Worm (Caenorhabditis elegans) whole organism, L2 larva: Measurements from ENCODE around the gene ZK1290.5.

Experiments used
- ama-1 ChIP-seq: fragments of 150-350 bp; optimal IDR thresholded peaks from 2 replicates; lab custom pipeline; 2018; ENCODE audit warnings: inconsistent platforms
- blmp-1 ChIP-seq: sonication (generic microtip); optimal IDR thresholded peaks from 2 replicates; lab custom pipeline; 2017; ENCODE audit warnings: missing genetic modification characterization, mild to moderate bottlenecking, missing compliant biosample characterization, antibody characterized with exemption, moderate library complexity; ENCODE audit not compliant: insufficient read depth
- dmd-4 ChIP-seq: sonication (generic microtip); optimal IDR thresholded peaks from 2 replicates; lab custom pipeline; 2017; ENCODE audit warnings: missing biosample characterization, missing genetic modification characterization
- elt-1 ChIP-seq: fragments of 150-350 bp; optimal IDR thresholded peaks from 2 replicates; lab custom pipeline; 2014; ENCODE audit warnings: missing biosample characterization, missing genetic modification characterization
- lin-11 ChIP-seq: fragments of 150-350 bp; sonication (generic microtip); optimal IDR thresholded peaks from 2 replicates; lab custom pipeline; 2014; ENCODE audit warnings: missing biosample characterization, missing genetic modification characterization, inconsistent platforms, mixed read lengths
- lsy-2 ChIP-seq, 2 experiments: fragments of 150-350 bp in 1 of 2; sonication (generic microtip) in 1 of 2; optimal IDR thresholded peaks; 2 replicates each; lab custom pipeline; 2014 to 2017; ENCODE audit warnings: missing biosample characterization in 2 of 2, missing genetic modification characterization in 2 of 2
- nhr-25 ChIP-seq: fragments of 150-350 bp; sonication (generic microtip); optimal IDR thresholded peaks from 3 replicates; lab custom pipeline; 2014; ENCODE audit warnings: missing biosample characterization, missing genetic modification characterization
- nhr-77 ChIP-seq: fragments of 150-350 bp; optimal IDR thresholded peaks from 2 replicates; lab custom pipeline; 2014; ENCODE audit warnings: missing biosample characterization, missing genetic modification characterization
- skn-1 ChIP-seq: sonication (generic microtip); optimal IDR thresholded peaks from 2 replicates; lab custom pipeline; 2017; ENCODE audit warnings: missing biosample characterization, missing genetic modification characterization
- snpc-4 ChIP-seq: fragments of 150-350 bp; optimal IDR thresholded peaks from 2 replicates; lab custom pipeline; 2014; ENCODE audit warnings: missing biosample characterization, missing genetic modification characterization
- unc-55 ChIP-seq: fragments of 150-350 bp; sonication (generic microtip); optimal IDR thresholded peaks from 3 replicates; lab custom pipeline; 2014; ENCODE audit warnings: missing biosample characterization, missing genetic modification reagents, missing genetic modification characterization
- unc-62 ChIP-seq: fragments of 150-350 bp; optimal IDR thresholded peaks from 2 replicates; lab custom pipeline; 2014; ENCODE audit warnings: missing biosample characterization, missing genetic modification reagents, missing genetic modification characterization
- ztf-11 ChIP-seq: sonication (generic microtip); optimal IDR thresholded peaks from 2 replicates; lab custom pipeline; 2017; ENCODE audit warnings: missing biosample characterization, missing genetic modification characterization
- ztf-4 ChIP-seq: fragments of 150-350 bp; optimal IDR thresholded peaks from 2 replicates; lab custom pipeline; 2014; ENCODE audit warnings: missing biosample characterization, missing genetic modification characterization

DNA sequence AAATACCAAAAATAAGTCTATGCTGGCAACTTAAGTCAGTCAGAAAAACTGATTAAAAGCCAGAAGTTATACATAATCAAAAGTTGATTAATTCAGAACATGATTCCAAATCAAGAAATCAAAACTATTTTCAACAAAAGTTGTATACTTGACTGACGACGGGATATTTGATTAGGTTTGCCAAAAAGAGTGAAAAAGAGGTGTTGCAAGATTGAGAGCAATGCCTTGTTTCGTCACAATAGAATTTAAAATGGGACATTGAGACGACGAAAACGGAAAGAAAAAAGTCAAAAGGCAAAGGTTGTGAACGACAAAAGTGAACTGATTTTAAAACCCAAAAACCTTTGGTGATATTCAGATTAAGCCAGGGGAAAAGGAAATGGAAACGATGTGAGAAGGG lies 29.4 kb downstream of the ZK1290.5 start:
- no peak for TF ChIP-seq unc-62 (GFP tag; lab: Kevin White, UChicago)
- TF ChIP-seq unc-55, result no peak
- TF ChIP-seq lsy-2 (tag; optimal IDR thresholded peaks at IDR 0.05; lab: Kevin White, UChicago), result no peak
- TF ChIP-seq skn-1 (tag; lab: Kevin White, UChicago), result no peak
- TF ChIP-seq nhr-77 (tag; lab: Kevin White, UChicago), result no peak
- TF ChIP-seq ztf-4 (tag; lab: Kevin White, UChicago), result no peak
- no peak for TF ChIP-seq dmd-4
- TF ChIP-seq ztf-11, result no peak
- no peak for TF ChIP-seq snpc-4 (tag; lab: Kevin White, UChicago)
- no peak for TF ChIP-seq ama-1
- no peak for TF ChIP-seq blmp-1 (tag; lab: Kevin White, UChicago)
- TF ChIP-seq elt-1 (tag; lab: Kevin White, UChicago), result no peak
- TF ChIP-seq lin-11, result no peak
- TF ChIP-seq nhr-25 (tag; lab: Kevin White, UChicago), result no peak
